Worm (Caenorhabditis elegans) whole organism, early embryonic: ENCODE results near the gene tbg-1.

Source experiments
- B0310.2 ChIP-seq: sonication (generic microtip); optimal IDR thresholded peaks from 2 replicates; lab custom pipeline; 2016; ENCODE audit warnings: mild to moderate bottlenecking, missing genetic modification characterization, missing compliant biosample characterization
- F13C5.2 ChIP-seq: sonication (generic microtip); optimal IDR thresholded peaks from 2 replicates; lab custom pipeline; 2017; ENCODE audit warnings: mild to moderate bottlenecking, missing genetic modification characterization, inconsistent platforms, missing compliant biosample characterization
- aly-1 ChIP-seq: sonication (generic microtip); optimal IDR thresholded peaks from 2 replicates; lab custom pipeline; 2016; ENCODE audit warnings: missing genetic modification characterization, missing compliant biosample characterization
- ama-1 ChIP-seq: fragments of 150-350 bp; optimal IDR thresholded peaks from 2 replicates; lab custom pipeline; 2014
- ceh-13 ChIP-seq: fragments of 200-800 bp; sonication (Bioruptor generic); optimal IDR thresholded peaks from 2 replicates; lab custom pipeline; 2018; ENCODE audit warnings: mild to moderate bottlenecking, missing genetic modification characterization, missing compliant biosample characterization
- ets-7 ChIP-seq: sonication (generic microtip); optimal IDR thresholded peaks from 2 replicates; lab custom pipeline; 2016; ENCODE audit warnings: missing genotype, missing genetic modification characterization, missing compliant biosample characterization
- hmbx-1 ChIP-seq: sonication (generic microtip); optimal IDR thresholded peaks from 2 replicates; lab custom pipeline; 2016; ENCODE audit warnings: mild to moderate bottlenecking, missing genetic modification characterization, missing compliant biosample characterization
- hnd-1 ChIP-seq: sonication (generic microtip); optimal IDR thresholded peaks from 2 replicates; lab custom pipeline; 2016; ENCODE audit warnings: missing genetic modification characterization, missing compliant biosample characterization
- pes-1 ChIP-seq: fragments of 200-800 bp; sonication (Bioruptor generic); IDR thresholded peaks from 2 replicates; pipeline ENCODE4 v1.3.6; 2022; ENCODE audit warnings: missing genetic modification reagents, missing genetic modification characterization, missing compliant biosample characterization
- scrt-1 ChIP-seq: fragments of 200-800 bp; sonication (Bioruptor generic); IDR thresholded peaks from 2 replicates; pipeline ENCODE4 v1.3.6; 2022; ENCODE audit warnings: missing genetic modification characterization, missing compliant biosample characterization
- sea-1 ChIP-seq: fragments of 200-800 bp; sonication (Bioruptor generic); conservative IDR thresholded peaks from 2 replicates; pipeline ENCODE4 v1.3.6; 2022; ENCODE audit warnings: missing genetic modification characterization, missing compliant biosample characterization
- tbx-11 ChIP-seq: fragments of 200-800 bp; sonication (Bioruptor generic); IDR thresholded peaks from 2 replicates; pipeline ENCODE4 v1.3.6; 2022; ENCODE audit warnings: missing genetic modification characterization, missing compliant biosample characterization
- tra-4 ChIP-seq: sonication (generic microtip); optimal IDR thresholded peaks from 2 replicates; lab custom pipeline; 2017; ENCODE audit warnings: missing genetic modification characterization, missing compliant biosample characterization

- TF ChIP-seq ama-1 (lab: Kevin White, UChicago) (no peak), tra-4 (no peak), ceh-13 (GFP tag; lab: Kevin White, UChicago) (no peak), B0310.2 (tag; lab: Kevin White, UChicago) (no peak), ets-7 (tag; lab: Kevin White, UChicago) (no peak), pes-1 (no peak), F13C5.2 (tag; lab: Kevin White, UChicago) (no peak), tbx-11 (GFP tag; lab: Robert Waterston, UW) (no peak), hmbx-1 (no peak), aly-1 (no peak), scrt-1 (GFP tag; lab: Robert Waterston, UW) (no peak), sea-1 (GFP tag; lab: Robert Waterston, UW) (no peak), hnd-1 (tag; lab: Kevin White, UChicago) (no peak)
These were observed 33.4 kb downstream of the tbg-1 start, which contains the start of gene rom-2 for ce11 chrIII:9595563-9595962.
